Fruit fly (Drosophila melanogaster) whole organism, embryonic: ENCODE results near the gene Kah.

ENCODE experiments used
- CG10462 ChIP-seq: fragments of 200-800 bp; sonication (Bioruptor generic); optimal IDR thresholded peaks from 2 replicates; lab custom pipeline; 2016; ENCODE audit warnings: missing biosample characterization, missing genetic modification characterization
- CG10565 ChIP-seq: fragments of 200-800 bp; sonication (Bioruptor generic); optimal IDR thresholded peaks from 3 replicates; lab custom pipeline; 2016; ENCODE audit warnings: missing biosample characterization, mild to moderate bottlenecking, missing genetic modification characterization
- CG10979 ChIP-seq: fragments of 200-800 bp; sonication (Bioruptor generic); optimal IDR thresholded peaks from 2 replicates; lab custom pipeline; 2018; ENCODE audit warnings: missing biosample characterization, mild to moderate bottlenecking, missing genetic modification characterization, moderate library complexity
- CG11085 ChIP-seq: fragments of 200-800 bp; sonication (Bioruptor generic); IDR thresholded peaks from 2 replicates; pipeline ENCODE4 v1.3.6; 2022; ENCODE audit warnings: missing biosample characterization, missing genetic modification characterization
- CG11247 ChIP-seq: fragments of 200-800 bp; sonication (Bioruptor generic); IDR thresholded peaks from 2 replicates; pipeline ENCODE4 v1.3.6; 2022; ENCODE audit warnings: missing biosample characterization, missing genetic modification characterization
- CG11456 ChIP-seq: fragments of 200-800 bp; sonication (Bioruptor generic); IDR thresholded peaks from 3 replicates; pipeline ENCODE4 v1.3.6; 2022; ENCODE audit warnings: missing biosample characterization, missing genetic modification characterization
- CG13424 ChIP-seq: fragments of 200-800 bp; sonication (Bioruptor generic); optimal IDR thresholded peaks from 2 replicates; lab custom pipeline; 2019; ENCODE audit warnings: missing biosample characterization, mild to moderate bottlenecking, missing genetic modification characterization, moderate library complexity
- CG15269 ChIP-seq: fragments of 200-800 bp; sonication (Bioruptor generic); optimal IDR thresholded peaks from 2 replicates; lab custom pipeline; 2018; ENCODE audit warnings: missing biosample characterization, mild to moderate bottlenecking, missing genetic modification characterization, moderate library complexity
- CG18599 ChIP-seq: fragments of 200-800 bp; sonication (Bioruptor generic); optimal IDR thresholded peaks from 3 replicates; lab custom pipeline; 2017; ENCODE audit warnings: missing biosample characterization, missing genetic modification characterization, mild to moderate bottlenecking, moderate library complexity, missing genetic modification reagents
- CG2116 ChIP-seq: fragments of 200-800 bp; sonication (Bioruptor generic); optimal IDR thresholded peaks from 3 replicates; lab custom pipeline; 2018; ENCODE audit warnings: missing biosample characterization, mild to moderate bottlenecking, missing genetic modification characterization
- CG3163 ChIP-seq: fragments of 200-800 bp; sonication (Bioruptor generic); optimal IDR thresholded peaks from 3 replicates; lab custom pipeline; 2016; ENCODE audit warnings: missing biosample characterization, missing genetic modification characterization
- CG32772 ChIP-seq: fragments of 200-800 bp; sonication (Bioruptor generic); IDR thresholded peaks from 2 replicates; pipeline ENCODE4 v1.3.6; 2022; ENCODE audit warnings: missing biosample characterization, missing genetic modification characterization
- CG42726 ChIP-seq: fragments of 200-800 bp; sonication (Bioruptor generic); IDR thresholded peaks from 2 replicates; pipeline ENCODE4 v1.3.6; 2022; ENCODE audit warnings: missing biosample characterization, missing genetic modification characterization; ENCODE audit not compliant: partially characterized antibody
- CG4360 ChIP-seq: fragments of 200-800 bp; sonication (Bioruptor generic); IDR thresholded peaks from 2 replicates; pipeline ENCODE4 v1.3.6; 2022; ENCODE audit warnings: missing biosample characterization, missing genetic modification characterization
- CG4424 ChIP-seq: fragments of 200-800 bp; sonication (Bioruptor generic); optimal IDR thresholded peaks from 3 replicates; lab custom pipeline; 2016; ENCODE audit warnings: missing biosample characterization, missing genetic modification characterization
- CG4617 ChIP-seq: fragments of 200-800 bp; sonication (Bioruptor generic); optimal IDR thresholded peaks from 3 replicates; lab custom pipeline; 2016; ENCODE audit warnings: missing biosample characterization, missing genetic modification characterization, borderline replicate concordance
- CG5953 ChIP-seq: fragments of 200-800 bp; sonication (Bioruptor generic); IDR thresholded peaks from 2 replicates; pipeline ENCODE4 v1.3.6; 2022; ENCODE audit warnings: missing biosample characterization, missing genetic modification characterization
- CG6175 ChIP-seq: fragments of 200-800 bp; sonication (Bioruptor generic); IDR thresholded peaks from 3 replicates; pipeline ENCODE4 v1.3.6; 2022; ENCODE audit warnings: missing biosample characterization, missing genetic modification characterization
- CG8089 ChIP-seq: fragments of 200-800 bp; sonication (Bioruptor generic); optimal IDR thresholded peaks from 3 replicates; lab custom pipeline; 2016; ENCODE audit warnings: missing biosample characterization, missing genetic modification characterization
- D19A ChIP-seq: fragments of 200-800 bp; optimal IDR thresholded peaks from 3 replicates; lab custom pipeline; 2019; ENCODE audit warnings: missing biosample characterization, mild to moderate bottlenecking, missing genetic modification characterization, moderate library complexity
- Dip3 ChIP-seq: fragments of 200-800 bp; sonication (Bioruptor generic); optimal IDR thresholded peaks from 3 replicates; lab custom pipeline; 2016; ENCODE audit warnings: missing biosample characterization, missing genetic modification characterization
- Dref ChIP-seq: fragments of 200-800 bp; sonication (Bioruptor generic); IDR thresholded peaks from 2 replicates; pipeline ENCODE4 v1.3.6; 2022; ENCODE audit warnings: missing biosample characterization, missing genetic modification characterization
- HHEX ChIP-seq: fragments of 200-800 bp; sonication (Bioruptor generic); optimal IDR thresholded peaks from 3 replicates; lab custom pipeline; 2017; ENCODE audit warnings: missing biosample characterization, mild to moderate bottlenecking, missing genetic modification characterization, missing genetic modification reagents
- MESR4 ChIP-seq: fragments of 200-800 bp; sonication (Bioruptor generic); optimal IDR thresholded peaks from 2 replicates; lab custom pipeline; 2018; ENCODE audit warnings: missing biosample characterization, mild to moderate bottlenecking, missing genetic modification characterization, moderate library complexity
- NC2α ChIP-seq: fragments of 200-800 bp; sonication (Bioruptor generic); optimal IDR thresholded peaks from 2 replicates; lab custom pipeline; 2016; ENCODE audit warnings: missing biosample characterization, missing genetic modification characterization
- Ravus ChIP-seq: fragments of 200-800 bp; sonication (Bioruptor generic); IDR thresholded peaks from 2 replicates; pipeline ENCODE4 v1.3.6; 2022; ENCODE audit warnings: missing biosample characterization, missing genetic modification characterization
- al ChIP-seq: fragments of 200-800 bp; sonication (Bioruptor generic); IDR thresholded peaks from 2 replicates; pipeline ENCODE4 v1.3.6; 2022; ENCODE audit warnings: missing biosample characterization, missing genetic modification characterization
- btn ChIP-seq: fragments of 200-800 bp; sonication (Bioruptor generic); optimal IDR thresholded peaks from 2 replicates; lab custom pipeline; 2016; ENCODE audit warnings: missing biosample characterization, missing genetic modification characterization
- chn ChIP-seq: fragments of 200-800 bp; sonication (Bioruptor generic); optimal IDR thresholded peaks from 2 replicates; lab custom pipeline; 2016; ENCODE audit warnings: missing biosample characterization, missing genetic modification characterization
- gfzf ChIP-seq: fragments of 200-800 bp; sonication (Bioruptor generic); optimal IDR thresholded peaks from 2 replicates; lab custom pipeline; 2016; ENCODE audit warnings: missing biosample characterization, mild to moderate bottlenecking, missing genetic modification characterization, moderate library complexity
- hb ChIP-seq: fragments of 200-800 bp; sonication (Bioruptor generic); IDR thresholded peaks from 3 replicates; pipeline ENCODE4 v1.3.6; 2022; ENCODE audit warnings: missing biosample characterization, missing genetic modification characterization; ENCODE audit not compliant: partially characterized antibody
- kni ChIP-seq: fragments of 200-800 bp; sonication (Bioruptor generic); optimal IDR thresholded peaks from 3 replicates; lab custom pipeline; 2017; ENCODE audit warnings: mild to moderate bottlenecking, missing biosample characterization, missing genetic modification reagents, missing genetic modification characterization
- lov ChIP-seq, 2 experiments: fragments of 200-800 bp in 1 of 2; fragments of >200 bp in 1 of 2; sonication (Bioruptor generic) in 1 of 2; IDR thresholded peaks in 1 of 2; optimal IDR thresholded peaks in 1 of 2; 2 replicates in 1 of 2; 3 replicates in 1 of 2; pipeline versions ENCODE4 v1.3.6 to Lab custom; 2017 to 2022; ENCODE audit warnings: missing biosample characterization in 1 of 2, missing genetic modification characterization in 1 of 2
- nom ChIP-seq: fragments of 200-800 bp; sonication (Bioruptor generic); optimal IDR thresholded peaks from 2 replicates; lab custom pipeline; 2017; ENCODE audit warnings: missing biosample characterization, missing genetic modification characterization, mild to moderate bottlenecking, moderate library complexity, missing genetic modification reagents
- pho ChIP-seq: fragments of 200-800 bp; sonication (Bioruptor generic); optimal IDR thresholded peaks from 2 replicates; lab custom pipeline; 2016; ENCODE audit warnings: missing biosample characterization, missing genetic modification characterization
- phol ChIP-seq: fragments of 200-800 bp; sonication (Bioruptor generic); optimal IDR thresholded peaks from 3 replicates; lab custom pipeline; 2018; ENCODE audit warnings: missing biosample characterization, mild to moderate bottlenecking, missing genetic modification characterization, moderate library complexity
- rib ChIP-seq: fragments of 200-800 bp; sonication (Bioruptor generic); IDR thresholded peaks from 2 replicates; pipeline ENCODE4 v1.3.6; 2022; ENCODE audit warnings: missing biosample characterization, missing genetic modification characterization
- sens ChIP-seq: fragments of 200-800 bp; sonication (Bioruptor generic); peaks from one replicate; lab custom pipeline; 2016; ENCODE audit warnings: missing biosample characterization, missing genetic modification characterization
- stwl ChIP-seq: fragments of 200-800 bp; sonication (Bioruptor generic); optimal IDR thresholded peaks from 3 replicates; lab custom pipeline; 2018; ENCODE audit warnings: missing biosample characterization, mild to moderate bottlenecking, missing genetic modification characterization, moderate library complexity
- usp ChIP-seq: fragments of >200 bp; optimal IDR thresholded peaks from 2 replicates; lab custom pipeline; 2017; ENCODE audit warnings: missing biosample characterization, missing genetic modification characterization
- wek ChIP-seq: fragments of 200-800 bp; sonication (Bioruptor generic); optimal IDR thresholded peaks from 3 replicates; lab custom pipeline; 2018; ENCODE audit warnings: missing biosample characterization, mild to moderate bottlenecking, missing genetic modification characterization, moderate library complexity
- zen2 ChIP-seq: fragments of 200-800 bp; sonication (Bioruptor generic); IDR thresholded peaks from 3 replicates; pipeline ENCODE4 v1.3.6; 2022; ENCODE audit warnings: missing biosample characterization, missing genetic modification characterization; ENCODE audit not compliant: partially characterized antibody

Gene Kah

dm6 chr3L:591370-591769 lies 2.3 kb upstream of the Kah start (continued):
- TF ChIP-seq nom, result no peak
- no peak for TF ChIP-seq CG10462 (GFP tag; lab: Kevin White, UChicago)
- TF ChIP-seq CG4424 (GFP tag; lab: Kevin White, UChicago), result no peak
- TF ChIP-seq HHEX, result no peak
- TF ChIP-seq Ravus (GFP tag; lab: Robert Waterston, UW), result no peak
- TF ChIP-seq al (GFP tag; lab: Robert Waterston, UW), result no peak
- TF ChIP-seq kni, result no peak
- TF ChIP-seq CG11247 (GFP tag; lab: Robert Waterston, UW), result no peak
- TF ChIP-seq CG15269, result no peak
- no peak for TF ChIP-seq wek (GFP tag; lab: Kevin White, UChicago)
- TF ChIP-seq MESR4 (GFP tag; lab: Kevin White, UChicago), result no peak
- TF ChIP-seq CG5953, result no peak
- TF ChIP-seq lov (optimal IDR thresholded peaks at IDR 0.05; lab: Kevin White, UChicago), result no peak
- 0 out of 3 replicates have a peak, but pooled peaks have one; percentile 21 for TF ChIP-seq lov (GFP tag; IDR thresholded peaks at IDR 0.05; lab: Robert Waterston, UW)
- TF ChIP-seq usp (GFP tag; lab: Kevin White, UChicago), result no peak
- no peak for TF ChIP-seq gfzf (GFP tag; lab: Kevin White, UChicago)
- no peak for TF ChIP-seq CG18599 (GFP tag; lab: Kevin White, UChicago)
- TF ChIP-seq zen2 (GFP tag; lab: Robert Waterston, UW), result no peak
- TF ChIP-seq Dref (GFP tag; lab: Robert Waterston, UW), result no peak
- no peak for TF ChIP-seq pho (GFP tag; lab: Kevin White, UChicago)
- peak; percentile 52 for TF ChIP-seq CG10979 (tag; lab: Kevin White, UChicago)
- no peak for TF ChIP-seq CG4617 (GFP tag; lab: Kevin White, UChicago)
- TF ChIP-seq CG2116 (GFP tag; lab: Kevin White, UChicago), result no peak
- TF ChIP-seq CG11085 (GFP tag; lab: Robert Waterston, UW), result no peak
- TF ChIP-seq CG3163 (GFP tag; lab: Kevin White, UChicago), result no peak
- 0 out of 3 replicates have a peak, but pooled peaks have one; percentile 10 for TF ChIP-seq CG11456 (GFP tag; lab: Robert Waterston, UW)
- no peak for TF ChIP-seq CG10565 (GFP tag; lab: Kevin White, UChicago)
- TF ChIP-seq CG6175, result no peak
- no peak for TF ChIP-seq CG13424 (tag; lab: Kevin White, UChicago)
- peak; percentile 13 for TF ChIP-seq phol (tag; lab: Kevin White, UChicago)
- peak; percentile 67 for TF ChIP-seq sens
- TF ChIP-seq CG42726 (GFP tag; lab: Robert Waterston, UW), result no peak
- TF ChIP-seq btn (GFP tag; lab: Kevin White, UChicago), result no peak
- TF ChIP-seq D19A (tag; lab: Kevin White, UChicago), result no peak
- no peak for TF ChIP-seq CG32772
- TF ChIP-seq CG8089 (GFP tag; lab: Kevin White, UChicago), result no peak
- TF ChIP-seq Dip3 (GFP tag; lab: Kevin White, UChicago), result no peak
- TF ChIP-seq CG4360, result no peak
- TF ChIP-seq stwl (tag; lab: Kevin White, UChicago), result no peak
- TF ChIP-seq NC2α (GFP tag; lab: Kevin White, UChicago), result no peak
- no peak for TF ChIP-seq rib (GFP tag; lab: Robert Waterston, UW)
- no peak for TF ChIP-seq hb
- no peak for TF ChIP-seq chn (GFP tag; lab: Kevin White, UChicago)
